Worm (Caenorhabditis elegans): ENCODE data around the gene C44F1.1.
A peak's percentile ranks its signal among the peaks of the same experiment; 100 is the strongest.

Gene C44F1.1

ce11 chrIII:3804422-3804821 lies 39.1 kb upstream of the C44F1.1 start, which contains the start of gene xbx-5:
Gene xbx-5 (minus strand): TSS chrIII:3804477.
- TF ChIP-seq bed-3 (GFP tag; optimal IDR thresholded peaks at IDR 0.05): no peak

DNA sequence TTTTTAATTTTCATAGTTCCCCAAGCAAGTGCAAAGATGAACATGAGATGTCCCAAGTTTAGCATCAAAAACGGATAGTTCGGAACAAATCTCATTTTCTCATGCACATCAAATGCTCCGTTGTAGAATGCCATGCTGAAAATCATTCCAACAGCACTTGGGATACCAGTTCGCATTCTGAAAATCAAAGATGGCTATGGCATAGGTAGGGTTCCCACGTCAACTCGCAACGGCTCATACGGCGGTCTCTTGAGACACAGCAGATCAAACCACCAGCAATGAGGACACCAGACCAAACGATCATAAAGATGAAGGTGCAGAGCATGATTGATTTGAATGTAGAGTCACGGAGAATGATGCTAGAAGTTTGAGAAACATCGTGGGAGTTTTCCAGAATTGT lies 37.8 kb upstream of the C44F1.1 start:
- no peak for TF ChIP-seq blmp-1 (tag; optimal IDR thresholded peaks at IDR 0.05)
- no peak for TF ChIP-seq nhr-28 (tag; optimal IDR thresholded peaks at IDR 0.05)
- TF ChIP-seq flh-1 (GFP tag; optimal IDR thresholded peaks at IDR 0.05): no peak
- no peak for TF ChIP-seq lsy-2 (tag; optimal IDR thresholded peaks at IDR 0.05)
- no peak for TF ChIP-seq unc-62 (GFP tag; optimal IDR thresholded peaks at IDR 0.05)
- TF ChIP-seq ceh-43 (GFP tag; optimal IDR thresholded peaks at IDR 0.05): no peak
- no peak for TF ChIP-seq zip-8 (tag; optimal IDR thresholded peaks at IDR 0.05)
- no peak for TF ChIP-seq nhr-12 (tag; optimal IDR thresholded peaks at IDR 0.05)
- TF ChIP-seq hlh-1 (tag; optimal IDR thresholded peaks at IDR 0.05): no peak
- TF ChIP-seq drap-1 (GFP tag; optimal IDR thresholded peaks at IDR 0.05): no peak
- TF ChIP-seq elt-1 (tag; optimal IDR thresholded peaks at IDR 0.05; ENCODE audit: borderline replicate concordance, insufficient read depth): no peak
- no peak for TF ChIP-seq pha-4 (tag; optimal IDR thresholded peaks at IDR 0.05)
- no peak for TF ChIP-seq lin-32 (GFP tag; optimal IDR thresholded peaks at IDR 0.05)
- TF ChIP-seq mls-2 (tag; optimal IDR thresholded peaks at IDR 0.05): no peak
- no peak for TF ChIP-seq nhr-237 (tag; optimal IDR thresholded peaks at IDR 0.05)
- no peak for TF ChIP-seq lin-13 (tag; optimal IDR thresholded peaks at IDR 0.05)
- no peak for TF ChIP-seq ham-2 (GFP tag; optimal IDR thresholded peaks at IDR 0.05)
- no peak for TF ChIP-seq ztf-11 (tag; optimal IDR thresholded peaks at IDR 0.05)
- no peak for TF ChIP-seq bed-3 (GFP tag; optimal IDR thresholded peaks at IDR 0.05)

ce11 chrIII:3801379-3801894 lies 36.1 kb upstream of the C44F1.1 start:
- no peak for TF ChIP-seq tbx-8 (GFP tag; optimal IDR thresholded peaks at IDR 0.05)
- TF ChIP-seq pha-4 (tag; optimal IDR thresholded peaks at IDR 0.05): peak; percentile 93
- TF ChIP-seq ceh-39 (tag; optimal IDR thresholded peaks at IDR 0.05): peak; percentile 57
- peak; percentile 88 for TF ChIP-seq unc-62 (GFP tag; optimal IDR thresholded peaks at IDR 0.05)
- peak; percentile 66 for TF ChIP-seq mep-1 (tag; optimal IDR thresholded peaks at IDR 0.05)
- TF ChIP-seq elt-3 (tag; optimal IDR thresholded peaks at IDR 0.05): peak; percentile 50
- no peak for TF ChIP-seq ceh-43 (GFP tag; optimal IDR thresholded peaks at IDR 0.05)
- TF ChIP-seq snpc-4 (tag; optimal IDR thresholded peaks at IDR 0.05): no peak
- TF ChIP-seq sptf-1 (tag; optimal IDR thresholded peaks at IDR 0.05): peak; percentile 80
- TF ChIP-seq elt-1 (tag; optimal IDR thresholded peaks at IDR 0.05; ENCODE audit: borderline replicate concordance, insufficient read depth): no peak
- TF ChIP-seq nhr-2 (tag; optimal IDR thresholded peaks at IDR 0.05): peak; percentile 65
- no peak for TF ChIP-seq nhr-76 (tag; optimal IDR thresholded peaks at IDR 0.05)
- TF ChIP-seq unc-120 (tag; optimal IDR thresholded peaks at IDR 0.05; ENCODE audit: poor library complexity, severe bottlenecking): peak; percentile 72
- TF ChIP-seq blmp-1 (tag; optimal IDR thresholded peaks at IDR 0.05): peak; percentile 29
- TF ChIP-seq mab-5 (tag; optimal IDR thresholded peaks at IDR 0.05): no peak
- TF ChIP-seq flh-1 (GFP tag; optimal IDR thresholded peaks at IDR 0.05): no peak
- peak; percentile 76 for TF ChIP-seq mls-2 (tag; optimal IDR thresholded peaks at IDR 0.05)
- TF ChIP-seq ces-1 (GFP tag; optimal IDR thresholded peaks at IDR 0.05): peak; percentile 97
- TF ChIP-seq nhr-12 (tag; optimal IDR thresholded peaks at IDR 0.05): peak; percentile 51
- peak; percentile 45 for TF ChIP-seq nhr-28 (tag; optimal IDR thresholded peaks at IDR 0.05)
- TF ChIP-seq zip-8 (tag; optimal IDR thresholded peaks at IDR 0.05): peak; percentile 33
- no peak for TF ChIP-seq unc-39 (tag; optimal IDR thresholded peaks at IDR 0.05)
- peak; percentile 65 for TF ChIP-seq ztf-11 (tag; optimal IDR thresholded peaks at IDR 0.05)
- TF ChIP-seq drap-1 (GFP tag; optimal IDR thresholded peaks at IDR 0.05): peak; percentile 70
- peak; percentile 86 for TF ChIP-seq ham-2 (GFP tag; optimal IDR thresholded peaks at IDR 0.05)
- TF ChIP-seq hlh-1 (tag; optimal IDR thresholded peaks at IDR 0.05): peak; percentile 93
- TF ChIP-seq sem-2 (GFP tag; optimal IDR thresholded peaks at IDR 0.05): no peak
- no peak for TF ChIP-seq ceh-83 (GFP tag; optimal IDR thresholded peaks at IDR 0.05)
- peak; percentile 1 for TF ChIP-seq lin-32 (GFP tag; optimal IDR thresholded peaks at IDR 0.05)
- TF ChIP-seq M03D4.4 (tag; optimal IDR thresholded peaks at IDR 0.05): peak; percentile 40
- peak; percentile 86 for TF ChIP-seq lsy-2 (tag; optimal IDR thresholded peaks at IDR 0.05)
- TF ChIP-seq bed-3 (GFP tag; optimal IDR thresholded peaks at IDR 0.05): no peak
- peak; percentile 95 for TF ChIP-seq nhr-237 (tag; optimal IDR thresholded peaks at IDR 0.05)
- peak; percentile 67 for TF ChIP-seq cnd-1 (tag; optimal IDR thresholded peaks at IDR 0.05)
- peak; percentile 39 for TF ChIP-seq lin-13 (tag; optimal IDR thresholded peaks at IDR 0.05)

- TF ChIP-seq ceh-83 (GFP tag; optimal IDR thresholded peaks at IDR 0.05) (no peak), nhr-76 (tag; optimal IDR thresholded peaks at IDR 0.05) (no peak)
Measured at ce11 chrIII:3800934-3801252, 35.5 kb upstream of the C44F1.1 start.

Measured in whole organism, mixed stage, embryonic.